Fruit fly (Drosophila melanogaster) whole organism, embryonic: Measurements from ENCODE around the gene CG6788.

Experiments
- Blimp-1 ChIP-seq: fragments of 200-800 bp; sonication (Bioruptor generic); optimal IDR thresholded peaks from 3 replicates; lab custom pipeline; 2018; ENCODE audit warnings: missing biosample characterization, missing genetic modification characterization, mild to moderate bottlenecking, moderate library complexity, missing genetic modification reagents
- CG10366 ChIP-seq: fragments of 200-800 bp; sonication (Bioruptor generic); IDR thresholded peaks from 2 replicates; pipeline ENCODE4 v1.3.6; 2022; ENCODE audit warnings: missing biosample characterization, missing genetic modification characterization
- CG14050 ChIP-seq: fragments of 200-800 bp; sonication (Bioruptor generic); IDR thresholded peaks from 3 replicates; pipeline ENCODE4 v1.3.6; 2022; ENCODE audit warnings: missing biosample characterization, missing genetic modification characterization
- CG14441 ChIP-seq: fragments of 200-800 bp; sonication (Bioruptor generic); IDR thresholded peaks from 2 replicates; pipeline ENCODE4 v1.3.6; 2022; ENCODE audit warnings: missing biosample characterization, missing genetic modification characterization
- CG17568 ChIP-seq: fragments of 200-800 bp; sonication (Bioruptor generic); optimal IDR thresholded peaks from 2 replicates; lab custom pipeline; 2018; ENCODE audit warnings: missing biosample characterization, mild to moderate bottlenecking, missing genetic modification characterization, moderate library complexity
- CG18764 ChIP-seq: fragments of 200-800 bp; sonication (Bioruptor generic); optimal IDR thresholded peaks from 3 replicates; lab custom pipeline; 2016; ENCODE audit warnings: missing biosample characterization, missing genetic modification characterization
- CG31365 ChIP-seq: fragments of 200-800 bp; sonication (Bioruptor generic); optimal IDR thresholded peaks from 2 replicates; lab custom pipeline; 2018; ENCODE audit warnings: missing biosample characterization, mild to moderate bottlenecking, missing genetic modification characterization
- CG34376 ChIP-seq: fragments of 200-800 bp; sonication (Bioruptor generic); optimal IDR thresholded peaks from 2 replicates; lab custom pipeline; 2018; ENCODE audit warnings: missing biosample characterization, mild to moderate bottlenecking, missing genetic modification characterization
- CG8290 ChIP-seq, 3 experiments: fragments of 200-800 bp; sonication (Bioruptor generic); optimal IDR thresholded peaks; 2 replicates each; lab custom pipeline; 2016 to 2019; ENCODE audit warnings: missing biosample characterization in 3 of 3, missing genetic modification characterization in 3 of 3, mild to moderate bottlenecking in 2 of 3, moderate library complexity in 1 of 3
- CG9817 ChIP-seq: fragments of 200-800 bp; sonication (Bioruptor generic); optimal IDR thresholded peaks from 2 replicates; lab custom pipeline; 2018; ENCODE audit warnings: missing biosample characterization, mild to moderate bottlenecking, missing genetic modification characterization, moderate library complexity
- CG9876 ChIP-seq: fragments of 200-800 bp; sonication (Bioruptor generic); optimal IDR thresholded peaks from 2 replicates; lab custom pipeline; 2016; ENCODE audit warnings: missing biosample characterization, missing genetic modification characterization
- Dip2 ChIP-seq: fragments of 200-800 bp; sonication (Bioruptor generic); IDR thresholded peaks from 2 replicates; pipeline ENCODE4 v1.3.6; 2022; ENCODE audit warnings: missing biosample characterization, missing genetic modification characterization
- Dp ChIP-seq: fragments of 200-800 bp; sonication (Bioruptor generic); optimal IDR thresholded peaks from 2 replicates; lab custom pipeline; 2018; ENCODE audit warnings: missing biosample characterization, mild to moderate bottlenecking, missing genetic modification characterization, moderate library complexity
- Drgx ChIP-seq: fragments of 200-800 bp; sonication (Bioruptor generic); IDR thresholded peaks from 2 replicates; pipeline ENCODE4 v1.3.6; 2022; ENCODE audit warnings: missing biosample characterization, missing genetic modification characterization
- E2f2 ChIP-seq: fragments of 200-800 bp; sonication (Bioruptor generic); IDR thresholded peaks from 2 replicates; pipeline ENCODE4 v1.3.6; 2022; ENCODE audit warnings: missing biosample characterization, missing genetic modification characterization
- Eip74EF ChIP-seq, 2 experiments: fragments of 200-800 bp in 1 of 2; fragments of >200 bp in 1 of 2; sonication (Bioruptor generic) in 1 of 2; optimal IDR thresholded peaks; 2 replicates each; lab custom pipeline; 2017 to 2019; ENCODE audit warnings: missing biosample characterization in 2 of 2, missing genetic modification characterization in 2 of 2, mild to moderate bottlenecking in 1 of 2, moderate library complexity in 1 of 2
- Ets65A ChIP-seq: fragments of 200-800 bp; sonication (Bioruptor generic); peaks from one replicate; lab custom pipeline; 2016; ENCODE audit warnings: missing biosample characterization, missing genetic modification characterization
- Ets97D ChIP-seq: fragments of 200-800 bp; sonication (Bioruptor generic); optimal IDR thresholded peaks from 3 replicates; lab custom pipeline; 2016; ENCODE audit warnings: missing biosample characterization, missing genetic modification characterization
- NC2α ChIP-seq: fragments of 200-800 bp; sonication (Bioruptor generic); optimal IDR thresholded peaks from 2 replicates; lab custom pipeline; 2016; ENCODE audit warnings: missing biosample characterization, missing genetic modification characterization
- Pdp1 ChIP-seq, 2 experiments: fragments of 200-800 bp; sonication (Bioruptor generic); optimal IDR thresholded peaks; 3 replicates each; lab custom pipeline; 2016; ENCODE audit warnings: missing biosample characterization in 2 of 2, missing genetic modification characterization in 2 of 2, mild to moderate bottlenecking in 1 of 2, moderate library complexity in 1 of 2
- Poxn ChIP-seq: fragments of 200-800 bp; sonication (Bioruptor generic); IDR thresholded peaks from 2 replicates; pipeline ENCODE4 v1.3.6; 2022; ENCODE audit warnings: missing biosample characterization, missing genetic modification characterization
- TFAM ChIP-seq: fragments of 200-800 bp; sonication (Bioruptor generic); optimal IDR thresholded peaks from 2 replicates; lab custom pipeline; 2017; ENCODE audit warnings: missing biosample characterization, missing genetic modification characterization, inconsistent platforms
- bowl ChIP-seq: fragments of 200-800 bp; sonication (Bioruptor generic); IDR thresholded peaks from 2 replicates; pipeline ENCODE4 v1.3.6; 2022; ENCODE audit warnings: missing biosample characterization, missing genetic modification characterization
- crp ChIP-seq, 2 experiments: fragments of 200-800 bp; sonication (Bioruptor generic); optimal IDR thresholded peaks; 2 replicates in 1 of 2; 3 replicates in 1 of 2; lab custom pipeline; 2017; ENCODE audit warnings: missing biosample characterization in 2 of 2, missing genetic modification characterization in 2 of 2, mild to moderate bottlenecking in 1 of 2, moderate library complexity in 1 of 2
- cwo ChIP-seq: fragments of 200-800 bp; sonication (Bioruptor generic); optimal IDR thresholded peaks from 3 replicates; lab custom pipeline; 2017; ENCODE audit warnings: missing biosample characterization, missing genetic modification characterization, mild to moderate bottlenecking, moderate library complexity, missing genetic modification reagents
- grau ChIP-seq: fragments of 200-800 bp; optimal IDR thresholded peaks from 3 replicates; lab custom pipeline; 2019; ENCODE audit warnings: missing biosample characterization, mild to moderate bottlenecking, missing genetic modification characterization, moderate library complexity
- gro ChIP-seq: fragments of 200-800 bp; sonication (Bioruptor generic); optimal IDR thresholded peaks from 2 replicates; lab custom pipeline; 2016; ENCODE audit warnings: missing biosample characterization, missing genetic modification characterization
- nerfin-1 ChIP-seq: fragments of 200-800 bp; sonication (Bioruptor generic); optimal IDR thresholded peaks from 3 replicates; lab custom pipeline; 2019; ENCODE audit warnings: missing biosample characterization, mild to moderate bottlenecking, missing genetic modification characterization, moderate library complexity
- prd ChIP-seq, 3 experiments: fragments of >200 bp in 2 of 3; fragments of 200-800 bp in 1 of 3; sonication (Bioruptor generic) in 1 of 3; optimal IDR thresholded peaks in 2 of 3; IDR thresholded peaks in 1 of 3; 2 replicates in 2 of 3; 3 replicates in 1 of 3; pipeline versions ENCODE4 v1.3.6 to Lab custom; 2017 to 2022; ENCODE audit warnings: missing biosample characterization in 1 of 3, missing genetic modification characterization in 1 of 3
- pros ChIP-seq: fragments of 200-800 bp; sonication (Bioruptor generic); optimal IDR thresholded peaks from 3 replicates; lab custom pipeline; 2019; ENCODE audit warnings: missing biosample characterization, mild to moderate bottlenecking, missing genetic modification characterization, moderate library complexity
- row ChIP-seq: fragments of 200-800 bp; sonication (Bioruptor generic); IDR thresholded peaks from 3 replicates; pipeline ENCODE4 v1.3.6; 2022; ENCODE audit warnings: missing biosample characterization, missing genetic modification characterization
- stwl ChIP-seq: fragments of 200-800 bp; sonication (Bioruptor generic); optimal IDR thresholded peaks from 3 replicates; lab custom pipeline; 2018; ENCODE audit warnings: missing biosample characterization, mild to moderate bottlenecking, missing genetic modification characterization, moderate library complexity
- yki ChIP-seq: fragments of >200 bp; optimal IDR thresholded peaks from 3 replicates; lab custom pipeline; 2018

Gene CG6788

DNA sequence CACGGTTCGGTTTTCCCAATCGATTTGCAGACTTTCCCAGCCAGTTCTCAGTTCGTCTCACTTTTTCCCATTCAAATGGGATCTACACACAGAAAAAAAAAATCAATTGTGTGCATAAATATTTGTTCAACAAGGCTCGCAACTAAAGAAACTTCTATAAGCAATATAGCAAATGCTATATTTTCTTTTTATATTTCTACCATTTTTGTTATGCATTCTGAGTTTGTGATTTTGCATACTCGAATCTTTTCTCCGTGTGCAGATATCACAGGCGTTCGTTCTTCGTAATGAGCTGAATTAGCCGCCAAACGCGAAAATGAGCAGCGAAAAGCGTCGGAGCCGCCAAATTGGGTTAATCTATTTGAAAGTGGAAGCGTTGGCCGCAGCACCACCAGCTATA, 28.0 kb downstream of the CG6788 start (continued):
- TF ChIP-seq Poxn (GFP tag; lab: Robert Waterston, UW): no peak
- TF ChIP-seq cwo (GFP tag; lab: Kevin White, UChicago): no peak
- no peak for TF ChIP-seq TFAM
- no peak for TF ChIP-seq CG34376 (GFP tag; lab: Kevin White, UChicago)
- TF ChIP-seq Ets97D (GFP tag; lab: Kevin White, UChicago): no peak
- TF ChIP-seq gro (GFP tag; lab: Kevin White, UChicago): no peak
- TF ChIP-seq grau: no peak
- no peak for TF ChIP-seq bowl
- TF ChIP-seq crp (GFP tag; optimal IDR thresholded peaks at IDR 0.05; lab: Kevin White, UChicago): no peak
- TF ChIP-seq row (GFP tag; lab: Robert Waterston, UW): peak; percentile 26; the same call in 2 of the 3 replicates
- no peak for TF ChIP-seq Dp
- no peak for TF ChIP-seq CG9817
- no peak for TF ChIP-seq NC2α (GFP tag; lab: Kevin White, UChicago)
- no peak for TF ChIP-seq CG9876 (GFP tag; lab: Kevin White, UChicago)
- no peak for TF ChIP-seq CG10366 (GFP tag; lab: Robert Waterston, UW)
- no peak for TF ChIP-seq prd (optimal IDR thresholded peaks at IDR 0.05; lab: Kevin White, UChicago)
- TF ChIP-seq prd (GFP tag; IDR thresholded peaks at IDR 0.05; lab: Robert Waterston, UW): peak; percentile 46; the same call in 2 of the 3 replicates
- TF ChIP-seq CG14441 (GFP tag; lab: Robert Waterston, UW): no peak
- no peak for TF ChIP-seq CG17568 (GFP tag; lab: Kevin White, UChicago)
- peak; percentile 50 for TF ChIP-seq Drgx (GFP tag; lab: Robert Waterston, UW)
- no peak for TF ChIP-seq yki (lab: Kevin White, UChicago)
- TF ChIP-seq Pdp1 (GFP tag; optimal IDR thresholded peaks at IDR 0.05; lab: Kevin White, UChicago): no peak
- TF ChIP-seq, all 482 proteins: peak for 12

DNA sequence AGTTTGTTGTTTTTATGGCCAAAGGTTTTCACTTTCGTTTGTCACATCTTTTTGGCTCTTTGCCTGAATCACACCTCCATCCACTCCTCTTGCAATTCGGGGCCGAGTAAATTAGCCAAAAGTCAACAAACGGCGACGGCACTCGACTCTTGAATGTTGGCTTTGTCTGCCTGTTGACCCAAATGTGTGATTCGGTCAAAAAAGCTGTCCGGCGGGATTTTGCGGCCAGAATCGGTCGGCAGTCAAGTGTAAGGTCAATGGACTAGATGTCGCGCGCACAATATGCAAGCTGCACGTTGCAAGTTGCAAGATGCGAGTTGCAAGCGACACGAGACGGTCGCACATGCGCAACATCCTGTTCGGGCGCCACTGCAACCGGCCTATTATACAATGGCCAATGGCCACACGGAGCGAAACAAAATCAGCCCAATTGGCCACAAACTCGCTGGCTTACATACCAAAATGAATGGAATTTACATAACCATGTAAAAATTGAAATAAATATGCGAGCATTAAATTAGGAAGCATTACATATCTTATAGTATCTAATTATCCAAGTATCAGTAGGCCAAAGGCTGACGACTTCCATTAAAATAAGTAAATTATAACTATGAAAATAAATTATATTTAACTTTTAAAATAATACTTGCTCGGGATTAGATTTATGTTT, 29.7 kb downstream of the CG6788 start:
- no peak for TF ChIP-seq CG18764
- TF ChIP-seq Ets65A (GFP tag; lab: Kevin White, UChicago): peak; percentile 42
- peak; percentile 55 for TF ChIP-seq Blimp-1 (GFP tag; lab: Kevin White, UChicago)
- no peak for TF ChIP-seq pros (GFP tag; lab: Kevin White, UChicago)
- TF ChIP-seq Drgx (GFP tag; lab: Robert Waterston, UW): peak; percentile 10; the same call in 1 of the 2 replicates

DNA sequence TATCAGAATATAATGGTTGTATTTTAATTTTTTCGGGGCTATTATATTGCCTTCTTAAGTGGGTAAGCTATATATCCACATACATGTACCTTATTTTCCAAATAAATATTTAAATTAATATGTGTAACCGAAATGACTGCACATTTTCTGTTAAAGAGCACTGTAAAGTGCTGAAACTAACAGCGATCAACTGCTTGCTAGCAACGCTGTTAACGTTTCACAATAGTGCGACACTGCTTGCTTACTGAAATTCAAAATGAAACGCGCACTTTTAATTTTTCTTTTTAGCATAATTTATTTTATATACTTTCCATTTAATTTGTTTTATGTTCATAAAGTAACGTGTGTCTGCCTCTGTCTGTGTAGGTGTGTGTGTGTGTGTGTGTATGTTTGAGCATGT, 36.1 kb downstream of the CG6788 start:
- TF ChIP-seq Dip2 (GFP tag; lab: Robert Waterston, UW): no peak
- TF ChIP-seq CG14050 (GFP tag; lab: Robert Waterston, UW): no peak
- TF ChIP-seq Eip74EF (GFP tag; optimal IDR thresholded peaks at IDR 0.05; lab: Kevin White, UChicago): peak in 1 of 2 experiments; percentile 28
- TF ChIP-seq stwl (tag; lab: Kevin White, UChicago): peak; percentile 62
- no peak for TF ChIP-seq nerfin-1
- TF ChIP-seq Dp: peak; percentile 68
- TF ChIP-seq CG8290 (GFP tag; optimal IDR thresholded peaks at IDR 0.05; lab: Kevin White, UChicago): peak; percentile 1
- TF ChIP-seq CG8290 (tag; optimal IDR thresholded peaks at IDR 0.05; lab: Kevin White, UChicago): no peak
- TF ChIP-seq CG31365 (tag; lab: Kevin White, UChicago): peak; percentile 91
- peak; percentile 82 for TF ChIP-seq E2f2 (GFP tag; lab: Robert Waterston, UW)
